Fruit fly (Drosophila melanogaster) whole organism, embryonic: Measurements from ENCODE around the gene CG16826.

Experiments used
- Adf1 ChIP-seq: fragments of 200-800 bp; sonication (Bioruptor generic); IDR thresholded peaks from 2 replicates; pipeline ENCODE4 v1.3.6; 2022; ENCODE audit warnings: missing biosample characterization, missing genetic modification characterization
- CG11560 ChIP-seq: fragments of 200-800 bp; sonication (Bioruptor generic); IDR thresholded peaks from 3 replicates; pipeline ENCODE4 v1.3.6; 2022; ENCODE audit warnings: missing biosample characterization, missing genetic modification characterization
- CG15073 ChIP-seq: fragments of 200-800 bp; sonication (Bioruptor generic); optimal IDR thresholded peaks from 2 replicates; lab custom pipeline; 2016; ENCODE audit warnings: missing biosample characterization, missing genetic modification characterization
- CG15514 ChIP-seq: fragments of 200-800 bp; sonication (Bioruptor generic); optimal IDR thresholded peaks from 3 replicates; lab custom pipeline; 2017; ENCODE audit warnings: missing biosample characterization, missing genetic modification characterization, mild to moderate bottlenecking, moderate library complexity, missing genetic modification reagents
- CG1603 ChIP-seq: fragments of 200-800 bp; sonication (Bioruptor generic); optimal IDR thresholded peaks from 2 replicates; lab custom pipeline; 2019; ENCODE audit warnings: missing biosample characterization, mild to moderate bottlenecking, missing genetic modification characterization, moderate library complexity
- CG17802 ChIP-seq: fragments of 200-800 bp; sonication (Bioruptor generic); optimal IDR thresholded peaks from 2 replicates; lab custom pipeline; 2018; ENCODE audit warnings: missing biosample characterization, mild to moderate bottlenecking, missing genetic modification characterization, moderate library complexity
- CG17829 ChIP-seq: fragments of 200-800 bp; optimal IDR thresholded peaks from 2 replicates; lab custom pipeline; 2019; ENCODE audit warnings: missing biosample characterization, mild to moderate bottlenecking, missing genetic modification characterization, moderate library complexity
- CG18764 ChIP-seq: fragments of 200-800 bp; sonication (Bioruptor generic); optimal IDR thresholded peaks from 3 replicates; lab custom pipeline; 2016; ENCODE audit warnings: missing biosample characterization, missing genetic modification characterization
- CG2120 ChIP-seq: fragments of 200-800 bp; sonication (Bioruptor generic); optimal IDR thresholded peaks from 3 replicates; lab custom pipeline; 2016; ENCODE audit warnings: missing biosample characterization, missing genetic modification characterization
- CG2202 ChIP-seq: fragments of 200-800 bp; sonication (Bioruptor generic); optimal IDR thresholded peaks from 2 replicates; lab custom pipeline; 2018; ENCODE audit warnings: missing biosample characterization, mild to moderate bottlenecking, missing genetic modification characterization
- CG30020 ChIP-seq: fragments of 200-800 bp; optimal IDR thresholded peaks from 2 replicates; lab custom pipeline; 2019; ENCODE audit warnings: missing biosample characterization, mild to moderate bottlenecking, missing genetic modification characterization, moderate library complexity
- CG3726 ChIP-seq: fragments of 200-800 bp; sonication (Bioruptor generic); IDR thresholded peaks from 3 replicates; pipeline ENCODE4, ENCODE4 v1.3.6; 2022; ENCODE audit warnings: missing biosample characterization, missing genetic modification characterization
- CG4404 ChIP-seq: fragments of 200-800 bp; sonication (Bioruptor generic); IDR thresholded peaks from 2 replicates; pipeline ENCODE4 v1.3.6; 2022; ENCODE audit warnings: missing biosample characterization, missing genetic modification characterization
- CG6813 ChIP-seq: fragments of 200-800 bp; sonication (Bioruptor generic); optimal IDR thresholded peaks from 2 replicates; lab custom pipeline; 2017; ENCODE audit warnings: missing biosample characterization, missing genetic modification characterization, mild to moderate bottlenecking, moderate library complexity, missing genetic modification reagents
- CG7357 ChIP-seq: fragments of 200-800 bp; sonication (Bioruptor generic); IDR thresholded peaks from 3 replicates; pipeline ENCODE4 v1.3.6; 2022; ENCODE audit warnings: missing biosample characterization, missing genetic modification characterization
- CG7987 ChIP-seq: fragments of 200-800 bp; sonication (Bioruptor generic); optimal IDR thresholded peaks from 2 replicates; lab custom pipeline; 2018; ENCODE audit warnings: missing biosample characterization, mild to moderate bottlenecking, missing genetic modification characterization, moderate library complexity
- CG8388 ChIP-seq: fragments of 200-800 bp; sonication (Bioruptor generic); optimal IDR thresholded peaks from 2 replicates; lab custom pipeline; 2019; ENCODE audit warnings: missing biosample characterization, mild to moderate bottlenecking, missing genetic modification characterization, moderate library complexity
- CG9817 ChIP-seq: fragments of 200-800 bp; sonication (Bioruptor generic); optimal IDR thresholded peaks from 2 replicates; lab custom pipeline; 2018; ENCODE audit warnings: missing biosample characterization, mild to moderate bottlenecking, missing genetic modification characterization, moderate library complexity
- Camta ChIP-seq: fragments of 200-800 bp; sonication (Bioruptor generic); optimal IDR thresholded peaks from 2 replicates; lab custom pipeline; 2016; ENCODE audit warnings: missing biosample characterization, missing genetic modification characterization
- Chrac-16 ChIP-seq: fragments of 200-800 bp; sonication (Bioruptor generic); optimal IDR thresholded peaks from 3 replicates; lab custom pipeline; 2016; ENCODE audit warnings: missing biosample characterization, missing genetic modification characterization
- Dad ChIP-seq: fragments of 200-800 bp; sonication (Bioruptor generic); optimal IDR thresholded peaks from 3 replicates; lab custom pipeline; 2016; ENCODE audit warnings: missing biosample characterization, missing genetic modification characterization
- Dek ChIP-seq: fragments of 200-800 bp; sonication (Bioruptor generic); optimal IDR thresholded peaks from 3 replicates; lab custom pipeline; 2019; ENCODE audit warnings: missing biosample characterization, mild to moderate bottlenecking, missing genetic modification characterization, moderate library complexity
- Dref ChIP-seq: fragments of 200-800 bp; sonication (Bioruptor generic); IDR thresholded peaks from 2 replicates; pipeline ENCODE4 v1.3.6; 2022; ENCODE audit warnings: missing biosample characterization, missing genetic modification characterization
- H2.0 ChIP-seq: fragments of 200-800 bp; sonication (Bioruptor generic); IDR thresholded peaks from 2 replicates; pipeline ENCODE4 v1.3.6; 2022; ENCODE audit warnings: missing biosample characterization, missing genetic modification characterization
- Lhr ChIP-seq: fragments of 200-800 bp; sonication (Bioruptor generic); optimal IDR thresholded peaks from 3 replicates; lab custom pipeline; 2017; ENCODE audit warnings: mild to moderate bottlenecking, missing biosample characterization, missing genetic modification reagents, missing genetic modification characterization
- Max ChIP-seq: fragments of 200-800 bp; sonication (Bioruptor generic); optimal IDR thresholded peaks from 2 replicates; lab custom pipeline; 2016; ENCODE audit warnings: missing biosample characterization, mild to moderate bottlenecking, missing genetic modification characterization
- Neu2 ChIP-seq: fragments of 200-800 bp; sonication (Bioruptor generic); optimal IDR thresholded peaks from 3 replicates; lab custom pipeline; 2016; ENCODE audit warnings: missing biosample characterization, missing genetic modification characterization, borderline replicate concordance
- Nf-YA ChIP-seq: fragments of 200-800 bp; sonication (Bioruptor generic); IDR thresholded peaks from 2 replicates; pipeline ENCODE4 v1.3.6; 2022; ENCODE audit warnings: missing biosample characterization, missing genetic modification characterization
- Rfx ChIP-seq: fragments of 200-800 bp; sonication (Bioruptor generic); IDR thresholded peaks from 2 replicates; pipeline ENCODE4 v1.3.6; 2022; ENCODE audit warnings: missing biosample characterization, missing genetic modification characterization
- Sox100B ChIP-seq: fragments of 200-800 bp; sonication (Bioruptor generic); optimal IDR thresholded peaks from 3 replicates; lab custom pipeline; 2018; ENCODE audit warnings: missing biosample characterization, mild to moderate bottlenecking, missing genetic modification characterization
- Taf1 ChIP-seq: fragments of 200-800 bp; sonication (Bioruptor generic); IDR thresholded peaks from 2 replicates; pipeline ENCODE4 v1.3.6; 2022; ENCODE audit warnings: missing biosample characterization, missing genetic modification characterization
- Usf ChIP-seq: fragments of 200-800 bp; sonication (Bioruptor generic); optimal IDR thresholded peaks from 2 replicates; lab custom pipeline; 2017; ENCODE audit warnings: missing genotype, missing biosample characterization, missing genetic modification characterization
- bab2 ChIP-seq: fragments of 200-800 bp; sonication (Bioruptor generic); optimal IDR thresholded peaks from 2 replicates; lab custom pipeline; 2016; ENCODE audit warnings: missing biosample characterization, missing genetic modification characterization
- cg ChIP-seq: fragments of 200-800 bp; sonication (Bioruptor generic); optimal IDR thresholded peaks from 3 replicates; lab custom pipeline; 2019; ENCODE audit warnings: missing biosample characterization, mild to moderate bottlenecking, missing genetic modification characterization, moderate library complexity
- en ChIP-seq: fragments of 200-800 bp; sonication (Bioruptor generic); optimal IDR thresholded peaks from 2 replicates; lab custom pipeline; 2016; ENCODE audit warnings: missing biosample characterization, missing genetic modification characterization
- gcm ChIP-seq: fragments of 200-800 bp; sonication (Bioruptor generic); optimal IDR thresholded peaks from 2 replicates; lab custom pipeline; 2019; ENCODE audit warnings: missing biosample characterization, mild to moderate bottlenecking, missing genetic modification characterization, moderate library complexity
- ham ChIP-seq: fragments of 200-800 bp; sonication (Bioruptor generic); IDR thresholded peaks from 2 replicates; pipeline ENCODE4 v1.3.6; 2022; ENCODE audit warnings: missing biosample characterization, missing genetic modification characterization
- hbn ChIP-seq: fragments of 200-800 bp; sonication (Bioruptor generic); IDR thresholded peaks from 2 replicates; pipeline ENCODE4 v1.3.6; 2022; ENCODE audit warnings: missing biosample characterization, missing genetic modification characterization; ENCODE audit not compliant: partially characterized antibody
- insv ChIP-seq, 2 experiments: fragments of 200-800 bp; sonication (Bioruptor generic); optimal IDR thresholded peaks; 3 replicates each; lab custom pipeline; 2016 to 2018; ENCODE audit warnings: missing biosample characterization in 2 of 2, missing genetic modification characterization in 2 of 2
- mld ChIP-seq: fragments of 200-800 bp; sonication (Bioruptor generic); IDR thresholded peaks from 3 replicates; pipeline ENCODE4 v1.3.6; 2022; ENCODE audit warnings: missing biosample characterization, missing genetic modification characterization; ENCODE audit not compliant: partially characterized antibody
- pfk ChIP-seq: fragments of 200-800 bp; sonication (Bioruptor generic); optimal IDR thresholded peaks from 2 replicates; lab custom pipeline; 2018; ENCODE audit warnings: missing biosample characterization, mild to moderate bottlenecking, missing genetic modification characterization, moderate library complexity
- prd ChIP-seq, 3 experiments: fragments of >200 bp in 2 of 3; fragments of 200-800 bp in 1 of 3; sonication (Bioruptor generic) in 1 of 3; optimal IDR thresholded peaks in 2 of 3; IDR thresholded peaks in 1 of 3; 2 replicates in 2 of 3; 3 replicates in 1 of 3; pipeline versions ENCODE4 v1.3.6 to Lab custom; 2017 to 2022; ENCODE audit warnings: missing biosample characterization in 1 of 3, missing genetic modification characterization in 1 of 3
- so ChIP-seq: fragments of 200-800 bp; sonication (Bioruptor generic); IDR thresholded peaks from 3 replicates; pipeline ENCODE4 v1.3.6; 2022; ENCODE audit warnings: missing biosample characterization, missing genetic modification characterization
- sug ChIP-seq: fragments of 200-800 bp; optimal IDR thresholded peaks from 2 replicates; lab custom pipeline; 2019; ENCODE audit warnings: missing biosample characterization, mild to moderate bottlenecking, missing genetic modification characterization, moderate library complexity
- tap ChIP-seq: fragments of 200-800 bp; optimal IDR thresholded peaks from 3 replicates; lab custom pipeline; 2019; ENCODE audit warnings: missing biosample characterization, mild to moderate bottlenecking, missing genetic modification characterization, moderate library complexity
- tgo ChIP-seq: fragments of 200-800 bp; sonication (Bioruptor generic); IDR thresholded peaks from 3 replicates; pipeline ENCODE4 v1.3.6; 2022; ENCODE audit warnings: missing biosample characterization, missing genetic modification characterization
- toy ChIP-seq: fragments of 200-800 bp; sonication (Bioruptor generic); IDR thresholded peaks from 2 replicates; pipeline ENCODE4 v1.3.6; 2022; ENCODE audit warnings: missing biosample characterization, missing genetic modification characterization
- vfl ChIP-seq: fragments of 200-800 bp; sonication (Bioruptor generic); optimal IDR thresholded peaks from 2 replicates; lab custom pipeline; 2016; ENCODE audit warnings: missing biosample characterization, missing genetic modification characterization
- zf30C ChIP-seq: fragments of 200-800 bp; sonication (Bioruptor generic); optimal IDR thresholded peaks from 3 replicates; lab custom pipeline; 2018; ENCODE audit warnings: missing biosample characterization, mild to moderate bottlenecking, missing genetic modification characterization
- zfh2 ChIP-seq: fragments of 200-800 bp; sonication (Bioruptor generic); optimal IDR thresholded peaks from 2 replicates; lab custom pipeline; 2016; ENCODE audit warnings: missing biosample characterization, missing genetic modification characterization

Gene CG16826

DNA sequence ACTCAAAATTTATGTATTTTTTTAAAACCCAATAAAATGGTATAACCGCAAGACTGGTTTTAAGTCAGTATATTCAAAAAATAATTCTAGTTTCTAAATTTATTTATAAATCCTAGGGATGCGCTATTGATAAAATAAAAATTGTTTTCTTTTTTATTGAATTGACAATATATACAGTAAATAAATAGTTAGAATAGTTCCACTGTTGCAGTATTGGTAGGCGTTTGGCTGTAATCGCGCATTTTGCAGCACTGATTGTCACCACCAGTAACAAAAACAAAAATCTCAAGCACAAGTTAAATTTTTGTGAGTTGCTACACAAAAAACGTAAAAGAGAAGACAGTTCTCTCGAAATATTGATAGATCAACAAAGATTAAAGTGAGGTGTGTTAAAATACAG is 21.4 kb downstream of the CG16826 start, which contains the start of gene CG31855 (continued):
- peak; percentile 79 for TF ChIP-seq CG7987 (GFP tag; lab: Kevin White, UChicago)
- TF ChIP-seq CG9817: peak; percentile 78
- peak; percentile 37; the same call in 1 of the 2 replicates for TF ChIP-seq ham (GFP tag; lab: Robert Waterston, UW)
- peak in 1 of 2 experiments; percentile 55 for TF ChIP-seq insv (GFP tag; optimal IDR thresholded peaks at IDR 0.05; lab: Kevin White, UChicago)
- TF ChIP-seq CG15073 (GFP tag; lab: Kevin White, UChicago): peak; percentile 6
- peak; percentile 53 for TF ChIP-seq CG2202 (tag; lab: Kevin White, UChicago)
- peak; percentile 62 for TF ChIP-seq Nf-YA (GFP tag; lab: Robert Waterston, UW)
- peak; percentile 78 for TF ChIP-seq H2.0
- TF ChIP-seq so (GFP tag; lab: Robert Waterston, UW): peak; percentile 72; the same call in 2 of the 3 replicates
- peak; percentile 81 for TF ChIP-seq Max (GFP tag; lab: Kevin White, UChicago)
- no peak for TF ChIP-seq zf30C (GFP tag; lab: Kevin White, UChicago)
- TF ChIP-seq CG1603 (tag; lab: Kevin White, UChicago): peak; percentile 68
- TF ChIP-seq Taf1 (GFP tag; lab: Robert Waterston, UW): peak; percentile 77
- peak; percentile 81 for TF ChIP-seq sug
- 0 out of 2 replicates have a peak, but pooled peaks have one; percentile 25 for TF ChIP-seq Dref (GFP tag; lab: Robert Waterston, UW)
- peak; percentile 14; the same call in 1 of the 3 replicates for TF ChIP-seq CG7357
- TF ChIP-seq CG17829 (tag; lab: Kevin White, UChicago): peak; percentile 80
- TF ChIP-seq Camta: peak; percentile 71
- TF ChIP-seq Lhr (GFP tag; lab: Kevin White, UChicago): peak; percentile 12
- TF ChIP-seq Rfx (GFP tag; lab: Robert Waterston, UW): peak; percentile 95
- peak; percentile 66 for TF ChIP-seq tap (tag; lab: Kevin White, UChicago)
- TF ChIP-seq Adf1 (GFP tag; lab: Robert Waterston, UW): no peak; the same call in 1 of the 2 replicates
- TF ChIP-seq CG30020: peak; percentile 44
- peak; percentile 91 for TF ChIP-seq CG2120 (GFP tag; lab: Kevin White, UChicago)
- TF ChIP-seq Dek (tag; lab: Kevin White, UChicago): peak; percentile 78
- TF ChIP-seq Neu2 (GFP tag; lab: Kevin White, UChicago): no peak
- TF ChIP-seq tgo: peak; percentile 83
- peak; percentile 60 for TF ChIP-seq bab2
- peak; percentile 68 for TF ChIP-seq gcm (GFP tag; lab: Kevin White, UChicago)
- TF ChIP-seq CG17802 (tag; lab: Kevin White, UChicago): peak; percentile 42
- TF ChIP-seq Usf (GFP tag; lab: Kevin White, UChicago): peak; percentile 9
- TF ChIP-seq CG4404 (GFP tag; lab: Robert Waterston, UW): peak; percentile 56
- no peak for TF ChIP-seq prd (optimal IDR thresholded peaks at IDR 0.05; lab: Kevin White, UChicago)
- TF ChIP-seq prd (GFP tag; IDR thresholded peaks at IDR 0.05; lab: Robert Waterston, UW): peak; percentile 83
- TF ChIP-seq mld: no peak
- peak; percentile 74 for TF ChIP-seq Sox100B (GFP tag; lab: Kevin White, UChicago)
- no peak for TF ChIP-seq cg
- TF ChIP-seq CG3726: peak; percentile 52; the same call in 1 of the 3 replicates
- no peak for TF ChIP-seq toy (GFP tag; lab: Robert Waterston, UW)
- TF ChIP-seq en (GFP tag; lab: Kevin White, UChicago): peak; percentile 23
- peak; percentile 80 for TF ChIP-seq CG18764 (GFP tag; lab: Kevin White, UChicago)
- TF ChIP-seq Dad: peak; percentile 68
- TF ChIP-seq CG8388 (GFP tag; lab: Kevin White, UChicago): peak; percentile 72
- TF ChIP-seq vfl: peak; percentile 80
- TF ChIP-seq hbn (GFP tag; lab: Robert Waterston, UW): no peak
- peak; percentile 80 for TF ChIP-seq zfh2 (GFP tag; lab: Kevin White, UChicago)
- peak; percentile 56 for TF ChIP-seq CG6813
- TF ChIP-seq pfk (GFP tag; lab: Kevin White, UChicago): peak; percentile 59
- TF ChIP-seq CG15514 (GFP tag; lab: Kevin White, UChicago): peak; percentile 82
- TF ChIP-seq Chrac-16 (GFP tag; lab: Kevin White, UChicago): peak; percentile 85
- TF ChIP-seq CG11560 (tag; lab: Robert Waterston, UW): no peak
